Worm (Caenorhabditis elegans) whole organism, midembryonic: ENCODE results near the gene eas-1.

Experiments used
- T22C8.4 ChIP-seq: fragments of 200-800 bp; sonication (Bioruptor generic); IDR thresholded peaks from 2 replicates; pipeline ENCODE4 v1.3.6; 2022; ENCODE audit warnings: missing genetic modification characterization, missing compliant biosample characterization
- cog-1 ChIP-seq: sonication (generic microtip); optimal IDR thresholded peaks from 2 replicates; lab custom pipeline; 2016; ENCODE audit warnings: missing genetic modification characterization, missing compliant biosample characterization
- flt-1 ChIP-seq: fragments of 200-800 bp; sonication (Bioruptor generic); IDR thresholded peaks from 2 replicates; pipeline ENCODE4 v1.3.6; 2022; ENCODE audit warnings: missing genetic modification characterization, missing compliant biosample characterization
- klf-2 ChIP-seq: fragments of 200-800 bp; sonication (Bioruptor generic); conservative IDR thresholded peaks from 2 replicates; pipeline ENCODE4 v1.3.6; 2022; ENCODE audit warnings: missing genetic modification reagents, missing genetic modification characterization, missing compliant biosample characterization
- med-1 ChIP-seq: sonication (generic microtip); optimal IDR thresholded peaks from 2 replicates; lab custom pipeline; 2017; ENCODE audit warnings: missing genetic modification characterization, mild to moderate bottlenecking, missing compliant biosample characterization, antibody characterized with exemption, missing genetic modification reagents; ENCODE audit not compliant: insufficient read depth
- ref-1 ChIP-seq: fragments of 200-800 bp; sonication (Bioruptor generic); conservative IDR thresholded peaks from 2 replicates; pipeline ENCODE4 v1.3.6; 2022; ENCODE audit warnings: missing genetic modification reagents, missing genetic modification characterization, missing compliant biosample characterization
- tab-1 ChIP-seq: fragments of 200-800 bp; sonication (Bioruptor generic); IDR thresholded peaks from 2 replicates; pipeline ENCODE4 v1.3.6; 2022; ENCODE audit warnings: missing genetic modification characterization, missing compliant biosample characterization
- ztf-23 ChIP-seq: fragments of 200-800 bp; sonication (Bioruptor generic); IDR thresholded peaks from 2 replicates; pipeline ENCODE4 v1.3.6; 2022; ENCODE audit warnings: missing genetic modification reagents, missing genetic modification characterization, missing compliant biosample characterization
- ztf-29 ChIP-seq: fragments of 200-800 bp; sonication (Bioruptor generic); IDR thresholded peaks from 2 replicates; pipeline ENCODE4 v1.3.6; 2022; ENCODE audit warnings: missing genetic modification reagents, missing genetic modification characterization, missing compliant biosample characterization

DNA sequence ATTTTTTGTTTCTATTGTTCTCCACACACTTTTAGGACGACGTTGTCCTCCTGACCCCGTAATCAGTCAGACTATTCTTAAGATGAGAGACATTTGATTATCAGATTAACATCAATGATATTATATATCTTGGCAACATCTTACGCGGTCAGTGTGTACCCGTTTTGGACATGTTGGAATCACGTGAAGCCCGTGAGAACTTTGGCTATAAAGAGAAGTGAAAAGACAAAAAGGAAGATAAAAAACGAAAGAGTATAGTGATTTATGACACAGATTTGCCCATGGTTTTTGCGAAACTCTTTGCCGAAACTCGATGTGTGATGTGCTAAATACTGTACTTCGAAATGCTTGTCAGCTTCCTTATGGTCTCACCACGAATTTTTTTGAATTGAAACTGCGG, 5.1 kb downstream of the eas-1 start:
- TF ChIP-seq ref-1 (no peak), med-1 (no peak), klf-2 (no peak), flt-1 (no peak), T22C8.4 (GFP tag; lab: Robert Waterston, UW) (no peak), ztf-29 (GFP tag; lab: Robert Waterston, UW) (no peak), tab-1 (GFP tag; lab: Robert Waterston, UW) (no peak), ztf-23 (GFP tag; lab: Robert Waterston, UW) (no peak), cog-1 (tag; lab: Kevin White, UChicago) (no peak)
